Worm (Caenorhabditis elegans): ENCODE data around the gene egl-44.

DNA sequence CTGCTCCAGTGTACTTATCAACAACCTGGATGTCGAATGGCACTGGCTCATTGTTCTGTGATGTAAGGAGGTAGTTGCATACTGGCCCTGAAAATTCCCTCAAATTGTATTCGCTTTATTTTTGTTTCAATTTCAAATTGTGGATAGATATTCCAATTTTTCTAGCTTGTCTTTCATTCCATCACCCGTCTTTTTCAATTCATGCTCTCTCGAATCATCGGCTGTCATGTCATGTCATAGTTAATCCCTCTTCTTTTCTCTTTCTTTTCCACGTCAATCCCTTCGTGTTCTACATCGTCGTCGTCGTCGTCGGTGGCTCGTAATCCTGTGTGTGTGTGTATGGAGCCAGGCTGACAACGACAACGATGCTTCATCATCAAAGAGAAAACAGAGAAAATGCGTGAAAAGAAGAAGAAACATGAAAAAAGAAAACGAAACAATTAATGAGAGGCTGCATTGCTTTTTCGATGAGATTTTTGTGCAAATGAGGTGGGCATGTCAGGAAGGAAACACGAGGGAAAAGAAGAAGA, 27.1 kb downstream of the egl-44 start:
- no peak for TF ChIP-seq ama-1 (optimal IDR thresholded peaks at IDR 0.05)
- no peak for TF ChIP-seq fos-1 (tag; optimal IDR thresholded peaks at IDR 0.05)
- TF ChIP-seq egl-27 (tag; optimal IDR thresholded peaks at IDR 0.05), result no peak
- TF ChIP-seq snpc-4 (tag; optimal IDR thresholded peaks at IDR 0.05), result no peak
- no peak for TF ChIP-seq pha-4 (tag; optimal IDR thresholded peaks at IDR 0.05)
- no peak for TF ChIP-seq nhr-12 (tag; optimal IDR thresholded peaks at IDR 0.05)
- no peak for TF ChIP-seq pqm-1 (tag; optimal IDR thresholded peaks at IDR 0.05)
- TF ChIP-seq aly-2 (tag; optimal IDR thresholded peaks at IDR 0.05), result no peak
- no peak for TF ChIP-seq eor-1 (tag; optimal IDR thresholded peaks at IDR 0.05)
- TF ChIP-seq elt-3 (tag; optimal IDR thresholded peaks at IDR 0.05), result no peak
- peak; percentile 14 for TF ChIP-seq nfya-1 (tag; optimal IDR thresholded peaks at IDR 0.05; ENCODE audit: insufficient read depth)
